Fruit fly (Drosophila melanogaster) whole organism, embryonic: Measurements from ENCODE around the gene CG33552.
A peak's percentile ranks its signal among the peaks of the same experiment; 100 is the strongest.

Experiments used
- BEAF-32 ChIP-seq: fragments of 200-800 bp; sonication (Bioruptor generic); optimal IDR thresholded peaks from 3 replicates; lab custom pipeline; 2017; ENCODE audit warnings: missing biosample characterization, missing genetic modification characterization, mild to moderate bottlenecking, moderate library complexity, missing genetic modification reagents
- Bdp1 ChIP-seq: fragments of 200-800 bp; sonication (Bioruptor generic); optimal IDR thresholded peaks from 3 replicates; lab custom pipeline; 2016; ENCODE audit warnings: missing biosample characterization, missing genetic modification characterization
- BtbVII ChIP-seq: fragments of 200-800 bp; sonication (Bioruptor generic); optimal IDR thresholded peaks from 3 replicates; lab custom pipeline; 2017; ENCODE audit warnings: missing biosample characterization, mild to moderate bottlenecking, missing genetic modification characterization
- CG11456 ChIP-seq: fragments of 200-800 bp; sonication (Bioruptor generic); IDR thresholded peaks from 3 replicates; pipeline ENCODE4 v1.3.6; 2022; ENCODE audit warnings: missing biosample characterization, missing genetic modification characterization
- CG13296 ChIP-seq: fragments of 200-800 bp; sonication (Bioruptor generic); optimal IDR thresholded peaks from 3 replicates; lab custom pipeline; 2018; ENCODE audit warnings: missing biosample characterization, mild to moderate bottlenecking, missing genetic modification characterization
- CG14050 ChIP-seq: fragments of 200-800 bp; sonication (Bioruptor generic); IDR thresholded peaks from 3 replicates; pipeline ENCODE4 v1.3.6; 2022; ENCODE audit warnings: missing biosample characterization, missing genetic modification characterization
- CG15073 ChIP-seq: fragments of 200-800 bp; sonication (Bioruptor generic); optimal IDR thresholded peaks from 2 replicates; lab custom pipeline; 2016; ENCODE audit warnings: missing biosample characterization, missing genetic modification characterization
- CG2116 ChIP-seq: fragments of 200-800 bp; sonication (Bioruptor generic); optimal IDR thresholded peaks from 3 replicates; lab custom pipeline; 2018; ENCODE audit warnings: missing biosample characterization, mild to moderate bottlenecking, missing genetic modification characterization
- CG30403 ChIP-seq: fragments of 200-800 bp; sonication (Bioruptor generic); optimal IDR thresholded peaks from 3 replicates; lab custom pipeline; 2016; ENCODE audit warnings: missing biosample characterization, missing genetic modification characterization
- CG31388 ChIP-seq: fragments of 200-800 bp; sonication (Bioruptor generic); optimal IDR thresholded peaks from 2 replicates; lab custom pipeline; 2016; ENCODE audit warnings: missing biosample characterization, missing genetic modification characterization
- CG7372 ChIP-seq: fragments of 200-800 bp; sonication (Bioruptor generic); IDR thresholded peaks from 2 replicates; pipeline ENCODE4 v1.3.6; 2022; ENCODE audit warnings: missing biosample characterization, missing genetic modification characterization
- CG7987 ChIP-seq: fragments of 200-800 bp; sonication (Bioruptor generic); optimal IDR thresholded peaks from 2 replicates; lab custom pipeline; 2018; ENCODE audit warnings: missing biosample characterization, mild to moderate bottlenecking, missing genetic modification characterization, moderate library complexity
- CG8478 ChIP-seq: fragments of >200 bp; optimal IDR thresholded peaks from 2 replicates; lab custom pipeline; 2018
- CG9932 ChIP-seq: fragments of 200-800 bp; sonication (Bioruptor generic); IDR thresholded peaks from 2 replicates; pipeline ENCODE4 v1.3.6; 2022; ENCODE audit warnings: missing biosample characterization, missing genetic modification characterization
- D ChIP-seq, 2 experiments: fragments of 200-800 bp in 1 of 2; fragments of >200 bp in 1 of 2; sonication (Bioruptor generic) in 1 of 2; optimal IDR thresholded peaks; 2 replicates in 1 of 2; 3 replicates in 1 of 2; lab custom pipeline; 2017; ENCODE audit warnings: mild to moderate bottlenecking in 1 of 2, missing biosample characterization in 1 of 2, missing genetic modification characterization in 1 of 2, missing genetic modification reagents in 1 of 2
- Deaf1 ChIP-seq: fragments of 200-800 bp; optimal IDR thresholded peaks from 3 replicates; lab custom pipeline; 2019; ENCODE audit warnings: missing biosample characterization, mild to moderate bottlenecking, missing genetic modification characterization, moderate library complexity
- Dll ChIP-seq: fragments of 200-800 bp; sonication (Bioruptor generic); IDR thresholded peaks from 4 replicates; pipeline ENCODE4 v1.3.6; 2022; ENCODE audit warnings: missing biosample characterization, missing genetic modification characterization; ENCODE audit not compliant: partially characterized antibody
- E2f1 ChIP-seq: fragments of 200-800 bp; sonication (Bioruptor generic); IDR thresholded peaks from 2 replicates; pipeline ENCODE4 v1.3.6; 2022; ENCODE audit warnings: missing biosample characterization, missing genetic modification characterization
- Fer1 ChIP-seq: fragments of 200-800 bp; sonication (Bioruptor generic); optimal IDR thresholded peaks from 2 replicates; lab custom pipeline; 2017; ENCODE audit warnings: missing biosample characterization, mild to moderate bottlenecking, missing genetic modification characterization
- Hmx ChIP-seq: fragments of 200-800 bp; sonication (Bioruptor generic); optimal IDR thresholded peaks from 2 replicates; lab custom pipeline; 2016; ENCODE audit warnings: missing biosample characterization, missing genetic modification characterization
- NC2β ChIP-seq: fragments of 200-800 bp; sonication (Bioruptor generic); optimal IDR thresholded peaks from 2 replicates; lab custom pipeline; 2016; ENCODE audit warnings: missing biosample characterization, missing genetic modification characterization
- Rfx ChIP-seq: fragments of 200-800 bp; sonication (Bioruptor generic); IDR thresholded peaks from 2 replicates; pipeline ENCODE4 v1.3.6; 2022; ENCODE audit warnings: missing biosample characterization, missing genetic modification characterization
- Scr ChIP-seq: fragments of 200-800 bp; sonication (Bioruptor generic); IDR thresholded peaks from 2 replicates; pipeline ENCODE4 v1.3.6; 2022; ENCODE audit warnings: missing biosample characterization, missing genetic modification characterization; ENCODE audit not compliant: partially characterized antibody
- Taf1 ChIP-seq: fragments of 200-800 bp; sonication (Bioruptor generic); IDR thresholded peaks from 2 replicates; pipeline ENCODE4 v1.3.6; 2022; ENCODE audit warnings: missing biosample characterization, missing genetic modification characterization
- aop ChIP-seq: fragments of 200-800 bp; sonication (Bioruptor generic); IDR thresholded peaks from 2 replicates; pipeline ENCODE4 v1.3.6; 2022; ENCODE audit warnings: missing biosample characterization, missing genetic modification characterization
- cas ChIP-seq: fragments of 200-800 bp; sonication (Bioruptor generic); IDR thresholded peaks from 2 replicates; pipeline ENCODE4 v1.3.6; 2022; ENCODE audit warnings: missing biosample characterization, missing genetic modification characterization
- cwo ChIP-seq: fragments of 200-800 bp; sonication (Bioruptor generic); optimal IDR thresholded peaks from 3 replicates; lab custom pipeline; 2017; ENCODE audit warnings: missing biosample characterization, missing genetic modification characterization, mild to moderate bottlenecking, moderate library complexity, missing genetic modification reagents
- dati ChIP-seq: fragments of 200-800 bp; sonication (Bioruptor generic); IDR thresholded peaks from 2 replicates; pipeline ENCODE4 v1.3.6; 2022; ENCODE audit warnings: missing biosample characterization, missing genetic modification characterization
- dm ChIP-seq: fragments of 200-800 bp; sonication (Bioruptor generic); optimal IDR thresholded peaks from 3 replicates; lab custom pipeline; 2016; ENCODE audit warnings: missing biosample characterization, missing genetic modification characterization
- fd102C ChIP-seq: fragments of 200-800 bp; sonication (Bioruptor generic); optimal IDR thresholded peaks from 2 replicates; lab custom pipeline; 2018; ENCODE audit warnings: missing biosample characterization, mild to moderate bottlenecking, missing genetic modification characterization, moderate library complexity
- gcm2 ChIP-seq: fragments of 200-800 bp; sonication (Bioruptor generic); optimal IDR thresholded peaks from 2 replicates; lab custom pipeline; 2016; ENCODE audit warnings: missing biosample characterization, missing genetic modification characterization
- gem ChIP-seq: fragments of 200-800 bp; sonication (Bioruptor generic); optimal IDR thresholded peaks from 2 replicates; lab custom pipeline; 2019; ENCODE audit warnings: missing biosample characterization, mild to moderate bottlenecking, missing genetic modification characterization, moderate library complexity
- jigr1 ChIP-seq: fragments of 200-800 bp; sonication (Bioruptor generic); IDR thresholded peaks from 3 replicates; pipeline ENCODE4 v1.3.6; 2022; ENCODE audit warnings: missing biosample characterization, missing genetic modification characterization
- jing ChIP-seq: fragments of 200-800 bp; sonication (Bioruptor generic); optimal IDR thresholded peaks from 2 replicates; lab custom pipeline; 2018; ENCODE audit warnings: missing biosample characterization, mild to moderate bottlenecking, missing genetic modification characterization
- ken ChIP-seq: fragments of 200-800 bp; sonication (Bioruptor generic); IDR thresholded peaks from 3 replicates; pipeline ENCODE4 v1.3.6; 2022; ENCODE audit warnings: missing biosample characterization, missing genetic modification characterization
- lab ChIP-seq: fragments of 200-800 bp; sonication (Bioruptor generic); optimal IDR thresholded peaks from 3 replicates; lab custom pipeline; 2017; ENCODE audit warnings: missing biosample characterization, missing genetic modification characterization, mild to moderate bottlenecking, moderate library complexity, missing genetic modification reagents
- lbe ChIP-seq: fragments of 200-800 bp; sonication (Bioruptor generic); optimal IDR thresholded peaks from 2 replicates; lab custom pipeline; 2016; ENCODE audit warnings: missing biosample characterization, mild to moderate bottlenecking, missing genetic modification characterization
- mirr ChIP-seq: fragments of 200-800 bp; sonication (Bioruptor generic); optimal IDR thresholded peaks from 3 replicates; lab custom pipeline; 2018; ENCODE audit warnings: missing biosample characterization, mild to moderate bottlenecking, missing genetic modification characterization
- nau ChIP-seq: fragments of 200-800 bp; sonication (Bioruptor generic); optimal IDR thresholded peaks from 3 replicates; lab custom pipeline; 2017; ENCODE audit warnings: missing biosample characterization, mild to moderate bottlenecking, missing genetic modification characterization, missing genetic modification reagents
- onecut ChIP-seq: fragments of 200-800 bp; sonication (Bioruptor generic); IDR thresholded peaks from 2 replicates; pipeline ENCODE4 v1.3.6; 2022; ENCODE audit warnings: missing biosample characterization, missing genetic modification characterization
- otp ChIP-seq: fragments of 200-800 bp; sonication (Bioruptor generic); IDR thresholded peaks from 3 replicates; pipeline ENCODE4, ENCODE4 v1.3.6; 2022; ENCODE audit warnings: missing biosample characterization, missing genetic modification characterization
- pho ChIP-seq: fragments of 200-800 bp; sonication (Bioruptor generic); optimal IDR thresholded peaks from 2 replicates; lab custom pipeline; 2016; ENCODE audit warnings: missing biosample characterization, missing genetic modification characterization
- pros ChIP-seq: fragments of 200-800 bp; sonication (Bioruptor generic); optimal IDR thresholded peaks from 3 replicates; lab custom pipeline; 2019; ENCODE audit warnings: missing biosample characterization, mild to moderate bottlenecking, missing genetic modification characterization, moderate library complexity
- row ChIP-seq: fragments of 200-800 bp; sonication (Bioruptor generic); IDR thresholded peaks from 3 replicates; pipeline ENCODE4 v1.3.6; 2022; ENCODE audit warnings: missing biosample characterization, missing genetic modification characterization
- run ChIP-seq: fragments of 200-800 bp; sonication (Bioruptor generic); optimal IDR thresholded peaks from 3 replicates; lab custom pipeline; 2018; ENCODE audit warnings: missing biosample characterization, mild to moderate bottlenecking, missing genetic modification characterization
- schlank ChIP-seq: fragments of 200-800 bp; sonication (Bioruptor generic); optimal IDR thresholded peaks from 2 replicates; lab custom pipeline; 2018; ENCODE audit warnings: missing biosample characterization, mild to moderate bottlenecking, missing genetic modification characterization
- seq ChIP-seq: fragments of 200-800 bp; sonication (Bioruptor generic); IDR thresholded peaks from 2 replicates; pipeline ENCODE4 v1.3.6; 2022; ENCODE audit warnings: missing biosample characterization, missing genetic modification characterization
- sr ChIP-seq: fragments of 200-800 bp; sonication (Bioruptor generic); IDR thresholded peaks from 3 replicates; pipeline ENCODE4 v1.3.6; 2022; ENCODE audit warnings: missing biosample characterization, missing genetic modification characterization
- tio ChIP-seq: fragments of 200-800 bp; sonication (Bioruptor generic); optimal IDR thresholded peaks from 2 replicates; lab custom pipeline; 2017; ENCODE audit warnings: missing biosample characterization, missing genetic modification characterization, inconsistent platforms
- trh ChIP-seq: fragments of 200-800 bp; sonication (Bioruptor generic); optimal IDR thresholded peaks from 2 replicates; lab custom pipeline; 2016; ENCODE audit warnings: missing biosample characterization, missing genetic modification characterization
- zen ChIP-seq: fragments of 200-800 bp; sonication (Bioruptor generic); optimal IDR thresholded peaks from 3 replicates; lab custom pipeline; 2018; ENCODE audit warnings: missing biosample characterization, mild to moderate bottlenecking, missing genetic modification characterization, moderate library complexity
- zf30C ChIP-seq: fragments of 200-800 bp; sonication (Bioruptor generic); optimal IDR thresholded peaks from 3 replicates; lab custom pipeline; 2018; ENCODE audit warnings: missing biosample characterization, mild to moderate bottlenecking, missing genetic modification characterization

CG33552 gene

DNA sequence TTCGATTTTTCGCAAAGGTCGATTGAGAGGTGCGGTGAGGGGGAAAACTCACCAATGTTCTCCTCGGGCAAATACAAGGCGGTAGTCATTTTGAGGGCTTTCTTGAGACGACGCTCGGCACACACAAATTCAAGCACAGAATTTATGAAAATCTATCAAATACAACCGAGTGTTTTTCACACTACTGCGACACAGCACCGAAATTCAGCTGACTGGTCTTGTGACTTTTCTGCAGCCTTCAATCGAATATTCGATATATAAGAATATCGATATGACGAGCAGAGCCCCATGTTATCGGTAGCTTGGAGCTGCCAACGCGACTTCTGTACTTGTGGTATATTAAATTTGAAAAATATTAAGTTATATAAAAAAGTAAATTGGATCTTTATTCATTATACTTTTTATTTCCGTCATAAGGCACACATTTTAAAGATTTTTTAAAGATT lies 45.3 kb downstream of the CG33552 start, which contains the start of gene VhaSFD (continued):
- TF ChIP-seq CG14050 = no peak
- no peak for TF ChIP-seq nau (GFP tag; lab: Kevin White, UChicago)
- no peak for TF ChIP-seq onecut (GFP tag; lab: Robert Waterston, UW)
- no peak for TF ChIP-seq CG15073 (GFP tag; lab: Kevin White, UChicago)
- no peak for TF ChIP-seq CG7372
- peak; percentile 57; the same call in 1 of the 3 replicates for TF ChIP-seq CG11456 (GFP tag; lab: Robert Waterston, UW)
- no peak for TF ChIP-seq zen
- no peak for TF ChIP-seq zf30C (GFP tag; lab: Kevin White, UChicago)
- no peak for TF ChIP-seq schlank (tag; lab: Kevin White, UChicago)
- no peak for TF ChIP-seq dm
- TF ChIP-seq pho (GFP tag; lab: Kevin White, UChicago) = no peak
- TF ChIP-seq dati = no peak
- TF ChIP-seq mirr (GFP tag; lab: Kevin White, UChicago) = peak; percentile 33
- TF ChIP-seq fd102C (GFP tag; lab: Kevin White, UChicago) = no peak
- TF ChIP-seq CG7987 (GFP tag; lab: Kevin White, UChicago) = peak; percentile 67
- no peak for TF ChIP-seq tio
- TF ChIP-seq gcm2 (GFP tag; lab: Kevin White, UChicago) = no peak
- peak; percentile 88 for TF ChIP-seq CG2116 (GFP tag; lab: Kevin White, UChicago)
- TF ChIP-seq trh (GFP tag; lab: Kevin White, UChicago) = no peak
- TF ChIP-seq otp = no peak
- no peak for TF ChIP-seq CG8478 (lab: Kevin White, UChicago)
- TF ChIP-seq lbe (GFP tag; lab: Kevin White, UChicago) = peak; percentile 61
- no peak for TF ChIP-seq ken (GFP tag; lab: Robert Waterston, UW)
- peak; percentile 42; the same call in 1 of the 3 replicates for TF ChIP-seq row (GFP tag; lab: Robert Waterston, UW)
- peak; percentile 53 for TF ChIP-seq CG9932 (GFP tag; lab: Robert Waterston, UW)
- TF ChIP-seq BEAF-32 (GFP tag; lab: Kevin White, UChicago) = peak; percentile 62
- TF ChIP-seq cas (GFP tag; lab: Robert Waterston, UW) = no peak
- TF ChIP-seq Hmx (GFP tag; lab: Kevin White, UChicago) = no peak
- TF ChIP-seq Taf1 (GFP tag; lab: Robert Waterston, UW) = no peak
- no peak for TF ChIP-seq NC2β
- no peak for TF ChIP-seq Bdp1 (GFP tag; lab: Kevin White, UChicago)
- TF ChIP-seq Scr (GFP tag; lab: Robert Waterston, UW) = peak; percentile 49
- TF ChIP-seq run = no peak
- TF ChIP-seq gem = no peak
- TF ChIP-seq CG31388 (GFP tag; lab: Kevin White, UChicago) = no peak
- TF ChIP-seq sr (GFP tag; lab: Robert Waterston, UW) = no peak
- no peak for TF ChIP-seq lab (GFP tag; lab: Kevin White, UChicago)
- TF ChIP-seq jing (GFP tag; lab: Kevin White, UChicago) = no peak
- peak; percentile 62 for TF ChIP-seq cwo (GFP tag; lab: Kevin White, UChicago)
- no peak for TF ChIP-seq D (optimal IDR thresholded peaks at IDR 0.05; lab: Kevin White, UChicago)
- TF ChIP-seq D (GFP tag; optimal IDR thresholded peaks at IDR 0.05; lab: Kevin White, UChicago) = no peak
- TF ChIP-seq jigr1 = no peak
- no peak for TF ChIP-seq Deaf1
- TF ChIP-seq Dll (GFP tag; lab: Robert Waterston, UW) = peak; percentile 69
- TF ChIP-seq E2f1 (GFP tag; lab: Robert Waterston, UW) = no peak
- TF ChIP-seq BtbVII (GFP tag; lab: Kevin White, UChicago) = peak; percentile 3
- peak; percentile 23 for TF ChIP-seq CG13296 (GFP tag; lab: Kevin White, UChicago)
- TF ChIP-seq aop = no peak
- TF ChIP-seq Fer1 (GFP tag; lab: Kevin White, UChicago) = peak; percentile 65
- TF ChIP-seq seq (GFP tag; lab: Robert Waterston, UW) = no peak; the same call in 1 of the 2 replicates
- TF ChIP-seq Rfx (GFP tag; lab: Robert Waterston, UW) = peak; percentile 59; the same call in 1 of the 2 replicates
- no peak for TF ChIP-seq pros
- TF ChIP-seq CG30403 = peak; percentile 39
